Fruit fly (Drosophila melanogaster): Measurements from ENCODE around the gene RpL22.

The RpL22 gene

dm6 chrX:771431-772064 is 6.6 kb upstream of the RpL22 start (continued):
- TF ChIP-seq pan (optimal IDR thresholded peaks at IDR 0.05) (no peak), pan (GFP tag; optimal IDR thresholded peaks at IDR 0.05 in 1 of 2, IDR thresholded peaks at IDR 0.05 in 1 of 2) (peak in 1 of 2 experiments; percentile 26), Pdp1 (GFP tag; optimal IDR thresholded peaks at IDR 0.05) (peak; percentile 30), CG12155 (GFP tag; optimal IDR thresholded peaks at IDR 0.05) (no peak), Trl (optimal IDR thresholded peaks at IDR 0.05) (no peak), Trl (GFP tag; optimal IDR thresholded peaks at IDR 0.05) (peak; percentile 23), pnt (GFP tag; optimal IDR thresholded peaks at IDR 0.05) (peak; percentile 31), CG15073 (GFP tag; optimal IDR thresholded peaks at IDR 0.05) (no peak), NfI (GFP tag; optimal IDR thresholded peaks at IDR 0.05) (peak; percentile 1), CG17802 (tag; optimal IDR thresholded peaks at IDR 0.05) (peak; percentile 2), zfh1 (GFP tag; IDR thresholded peaks at IDR 0.05) (peak; percentile 60; the same call in 1 of the 3 replicates), tin (GFP tag; optimal IDR thresholded peaks at IDR 0.05) (peak; percentile 57), CG6254 (GFP tag; optimal IDR thresholded peaks at IDR 0.05) (peak; percentile 25), Sox102F (GFP tag; optimal IDR thresholded peaks at IDR 0.05) (peak; percentile 54), HLH3B (GFP tag; IDR thresholded peaks at IDR 0.05) (0 out of 2 replicates have a peak, but pooled peaks have one; percentile 35), CG18262 (tag; optimal IDR thresholded peaks at IDR 0.05) (peak; percentile 46), Side (GFP tag; optimal IDR thresholded peaks at IDR 0.05) (peak; percentile 6), CG4424 (GFP tag; optimal IDR thresholded peaks at IDR 0.05) (peak; percentile 46), Hr51 (GFP tag; optimal IDR thresholded peaks at IDR 0.05) (peak in 1 of 2 experiments; percentile 31), nerfin-2 (GFP tag; IDR thresholded peaks at IDR 0.05; ENCODE audit: partially characterized antibody) (no peak), CG2678 (tag; optimal IDR thresholded peaks at IDR 0.05) (peak; percentile 38), CG6813 (GFP tag; optimal IDR thresholded peaks at IDR 0.05) (peak; percentile 27), wor (GFP tag; IDR thresholded peaks at IDR 0.05) (no peak), Myb (GFP tag; optimal IDR thresholded peaks at IDR 0.05) (no peak), CG12659 (GFP tag; optimal IDR thresholded peaks at IDR 0.05) (peak; percentile 1), tap (tag; optimal IDR thresholded peaks at IDR 0.05) (no peak), Jarid2 (GFP tag; optimal IDR thresholded peaks at IDR 0.05) (peak; percentile 18), CG11723 (GFP tag; optimal IDR thresholded peaks at IDR 0.05) (no peak), gsb-n (tag; optimal IDR thresholded peaks at IDR 0.05) (peak; percentile 48), Optix (GFP tag; IDR thresholded peaks at IDR 0.05) (no peak), Hsf (GFP tag; optimal IDR thresholded peaks at IDR 0.05) (peak; percentile 24), Xrp1 (GFP tag; IDR thresholded peaks at IDR 0.05) (peak; percentile 72; the same call in 1 of the 2 replicates), zf30C (GFP tag; optimal IDR thresholded peaks at IDR 0.05) (peak; percentile 67), esg (GFP tag; conservative IDR thresholded peaks at IDR 0.05) (peak; percentile 30; the same call in 1 of the 2 replicates), CG10267 (tag; optimal IDR thresholded peaks at IDR 0.05) (peak; percentile 48), CG12219 (GFP tag; optimal IDR thresholded peaks at IDR 0.05) (peak; percentile 19), CG31441 (GFP tag; IDR thresholded peaks at IDR 0.05) (peak; percentile 42; the same call in 1 of the 2 replicates), ind (GFP tag; optimal IDR thresholded peaks at IDR 0.05) (peak; percentile 33), CG2875 (GFP tag; optimal IDR thresholded peaks at IDR 0.05) (peak; percentile 5), E2f1 (GFP tag; IDR thresholded peaks at IDR 0.05) (peak; percentile 23; the same call in 1 of the 2 replicates), Adf1 (GFP tag; IDR thresholded peaks at IDR 0.05) (no peak), Dfd (GFP tag; optimal IDR thresholded peaks at IDR 0.05) (no peak), otp (GFP tag; IDR thresholded peaks at IDR 0.05) (0 out of 3 replicates have a peak, but pooled peaks have one; percentile 49), CG32767 (GFP tag; IDR thresholded peaks at IDR 0.05) (0 out of 2 replicates have a peak, but pooled peaks have one; percentile 22)
